Fruit fly (Drosophila melanogaster) whole organism, embryonic: ENCODE results near the gene CG15040.

Experiments
- B-H2 ChIP-seq: fragments of 200-800 bp; sonication (Bioruptor generic); optimal IDR thresholded peaks from 2 replicates; lab custom pipeline; 2018; ENCODE audit warnings: missing biosample characterization, mild to moderate bottlenecking, missing genetic modification characterization
- Blimp-1 ChIP-seq: fragments of 200-800 bp; sonication (Bioruptor generic); optimal IDR thresholded peaks from 3 replicates; lab custom pipeline; 2018; ENCODE audit warnings: missing biosample characterization, missing genetic modification characterization, mild to moderate bottlenecking, moderate library complexity, missing genetic modification reagents
- CG10209 ChIP-seq: fragments of 200-800 bp; sonication (Bioruptor generic); optimal IDR thresholded peaks from 3 replicates; lab custom pipeline; 2017; ENCODE audit warnings: missing biosample characterization, mild to moderate bottlenecking, missing genetic modification characterization, missing genetic modification reagents
- CG10979 ChIP-seq: fragments of 200-800 bp; sonication (Bioruptor generic); optimal IDR thresholded peaks from 2 replicates; lab custom pipeline; 2018; ENCODE audit warnings: missing biosample characterization, mild to moderate bottlenecking, missing genetic modification characterization, moderate library complexity
- CG11247 ChIP-seq: fragments of 200-800 bp; sonication (Bioruptor generic); IDR thresholded peaks from 2 replicates; pipeline ENCODE4 v1.3.6; 2022; ENCODE audit warnings: missing biosample characterization, missing genetic modification characterization
- CG11504 ChIP-seq: fragments of 200-800 bp; sonication (Bioruptor generic); optimal IDR thresholded peaks from 3 replicates; lab custom pipeline; 2019; ENCODE audit warnings: missing biosample characterization, mild to moderate bottlenecking, missing genetic modification characterization, moderate library complexity
- CG12104 ChIP-seq: fragments of 200-800 bp; sonication (Bioruptor generic); optimal IDR thresholded peaks from 3 replicates; lab custom pipeline; 2016; ENCODE audit warnings: missing biosample characterization, missing genetic modification characterization
- CG12155 ChIP-seq: fragments of 200-800 bp; sonication (Bioruptor generic); optimal IDR thresholded peaks from 3 replicates; lab custom pipeline; 2016; ENCODE audit warnings: missing biosample characterization, missing genetic modification characterization
- CG13775 ChIP-seq: fragments of 200-800 bp; sonication (Bioruptor generic); optimal IDR thresholded peaks from 3 replicates; lab custom pipeline; 2017; ENCODE audit warnings: missing biosample characterization, mild to moderate bottlenecking, missing genetic modification characterization
- CG15696 ChIP-seq: fragments of 200-800 bp; sonication (Bioruptor generic); optimal IDR thresholded peaks from 2 replicates; lab custom pipeline; 2019; ENCODE audit warnings: missing biosample characterization, mild to moderate bottlenecking, missing genetic modification characterization, moderate library complexity
- CG2199 ChIP-seq: fragments of 200-800 bp; sonication (Bioruptor generic); IDR thresholded peaks from 3 replicates; pipeline ENCODE4 v1.3.6; 2022; ENCODE audit warnings: missing biosample characterization, missing genetic modification characterization
- CG2678 ChIP-seq: fragments of 200-800 bp; sonication (Bioruptor generic); optimal IDR thresholded peaks from 3 replicates; lab custom pipeline; 2019; ENCODE audit warnings: missing biosample characterization, mild to moderate bottlenecking, missing genetic modification characterization, moderate library complexity
- CG34376 ChIP-seq: fragments of 200-800 bp; sonication (Bioruptor generic); optimal IDR thresholded peaks from 2 replicates; lab custom pipeline; 2018; ENCODE audit warnings: missing biosample characterization, mild to moderate bottlenecking, missing genetic modification characterization
- CG4360 ChIP-seq: fragments of 200-800 bp; sonication (Bioruptor generic); IDR thresholded peaks from 2 replicates; pipeline ENCODE4 v1.3.6; 2022; ENCODE audit warnings: missing biosample characterization, missing genetic modification characterization
- CG4617 ChIP-seq: fragments of 200-800 bp; sonication (Bioruptor generic); optimal IDR thresholded peaks from 3 replicates; lab custom pipeline; 2016; ENCODE audit warnings: missing biosample characterization, missing genetic modification characterization, borderline replicate concordance
- CG4854 ChIP-seq: fragments of 200-800 bp; sonication (Bioruptor generic); optimal IDR thresholded peaks from 2 replicates; lab custom pipeline; 2016; ENCODE audit warnings: missing biosample characterization, missing genetic modification characterization, inconsistent platforms
- CG5245 ChIP-seq: fragments of 200-800 bp; sonication (Bioruptor generic); optimal IDR thresholded peaks from 3 replicates; lab custom pipeline; 2016; ENCODE audit warnings: missing biosample characterization, missing genetic modification characterization
- CG6175 ChIP-seq: fragments of 200-800 bp; sonication (Bioruptor generic); IDR thresholded peaks from 3 replicates; pipeline ENCODE4 v1.3.6; 2022; ENCODE audit warnings: missing biosample characterization, missing genetic modification characterization
- CG6254 ChIP-seq: fragments of 200-800 bp; sonication (Bioruptor generic); optimal IDR thresholded peaks from 3 replicates; lab custom pipeline; 2017; ENCODE audit warnings: mild to moderate bottlenecking, missing biosample characterization, missing genetic modification reagents, missing genetic modification characterization
- CG7786 ChIP-seq: fragments of 200-800 bp; sonication (Bioruptor generic); optimal IDR thresholded peaks from 2 replicates; lab custom pipeline; 2016; ENCODE audit warnings: missing biosample characterization, missing genetic modification characterization
- CG7928 ChIP-seq: fragments of 200-800 bp; sonication (Bioruptor generic); optimal IDR thresholded peaks from 2 replicates; lab custom pipeline; 2017; ENCODE audit warnings: missing biosample characterization, mild to moderate bottlenecking, missing genetic modification characterization
- CG8388 ChIP-seq: fragments of 200-800 bp; sonication (Bioruptor generic); optimal IDR thresholded peaks from 2 replicates; lab custom pipeline; 2019; ENCODE audit warnings: missing biosample characterization, mild to moderate bottlenecking, missing genetic modification characterization, moderate library complexity
- Drgx ChIP-seq: fragments of 200-800 bp; sonication (Bioruptor generic); IDR thresholded peaks from 2 replicates; pipeline ENCODE4 v1.3.6; 2022; ENCODE audit warnings: missing biosample characterization, missing genetic modification characterization
- Eip74EF ChIP-seq, 2 experiments: fragments of 200-800 bp in 1 of 2; fragments of >200 bp in 1 of 2; sonication (Bioruptor generic) in 1 of 2; optimal IDR thresholded peaks; 2 replicates each; lab custom pipeline; 2017 to 2019; ENCODE audit warnings: missing biosample characterization in 2 of 2, missing genetic modification characterization in 2 of 2, mild to moderate bottlenecking in 1 of 2, moderate library complexity in 1 of 2
- Fer2 ChIP-seq: fragments of 200-800 bp; sonication (Bioruptor generic); optimal IDR thresholded peaks from 2 replicates; lab custom pipeline; 2018; ENCODE audit warnings: missing biosample characterization, mild to moderate bottlenecking, missing genetic modification characterization, moderate library complexity
- GATAe ChIP-seq: fragments of 200-800 bp; sonication (Bioruptor generic); conservative IDR thresholded peaks from 2 replicates; pipeline ENCODE4 v1.3.6; 2022; ENCODE audit warnings: missing biosample characterization, missing genetic modification characterization
- Max ChIP-seq: fragments of 200-800 bp; sonication (Bioruptor generic); optimal IDR thresholded peaks from 2 replicates; lab custom pipeline; 2016; ENCODE audit warnings: missing biosample characterization, mild to moderate bottlenecking, missing genetic modification characterization
- Meics ChIP-seq: fragments of 200-800 bp; sonication (Bioruptor generic); optimal IDR thresholded peaks from 2 replicates; lab custom pipeline; 2017; ENCODE audit warnings: missing biosample characterization, mild to moderate bottlenecking, missing genetic modification characterization
- NK7.1 ChIP-seq: fragments of 200-800 bp; sonication (Bioruptor generic); optimal IDR thresholded peaks from 3 replicates; lab custom pipeline; 2016; ENCODE audit warnings: missing biosample characterization, missing genetic modification characterization
- Optix ChIP-seq: fragments of 200-800 bp; sonication (Bioruptor generic); IDR thresholded peaks from 3 replicates; pipeline ENCODE4 v1.3.6; 2022; ENCODE audit warnings: missing biosample characterization, missing genetic modification characterization
- Pdp1 ChIP-seq, 2 experiments: fragments of 200-800 bp; sonication (Bioruptor generic); optimal IDR thresholded peaks; 3 replicates each; lab custom pipeline; 2016; ENCODE audit warnings: missing biosample characterization in 2 of 2, missing genetic modification characterization in 2 of 2, mild to moderate bottlenecking in 1 of 2, moderate library complexity in 1 of 2
- Spps ChIP-seq: fragments of 200-800 bp; sonication (Bioruptor generic); optimal IDR thresholded peaks from 2 replicates; lab custom pipeline; 2018; ENCODE audit warnings: missing biosample characterization, mild to moderate bottlenecking, missing genetic modification characterization
- YL-1 ChIP-seq: fragments of 200-800 bp; sonication (Bioruptor generic); optimal IDR thresholded peaks from 3 replicates; lab custom pipeline; 2017; ENCODE audit warnings: missing biosample characterization, mild to moderate bottlenecking, missing genetic modification characterization
- ci ChIP-seq: fragments of 200-800 bp; sonication (Bioruptor generic); IDR thresholded peaks from 3 replicates; pipeline ENCODE4 v1.3.6; 2022; ENCODE audit warnings: missing biosample characterization, missing genetic modification characterization
- dm ChIP-seq: fragments of 200-800 bp; sonication (Bioruptor generic); optimal IDR thresholded peaks from 3 replicates; lab custom pipeline; 2016; ENCODE audit warnings: missing biosample characterization, missing genetic modification characterization
- dpn ChIP-seq, 2 experiments: fragments of 200-800 bp; sonication (Bioruptor generic); optimal IDR thresholded peaks; 3 replicates each; lab custom pipeline; 2016; ENCODE audit warnings: missing biosample characterization in 2 of 2, missing genetic modification characterization in 2 of 2
- gem ChIP-seq: fragments of 200-800 bp; sonication (Bioruptor generic); optimal IDR thresholded peaks from 2 replicates; lab custom pipeline; 2019; ENCODE audit warnings: missing biosample characterization, mild to moderate bottlenecking, missing genetic modification characterization, moderate library complexity
- hbn ChIP-seq: fragments of 200-800 bp; sonication (Bioruptor generic); IDR thresholded peaks from 2 replicates; pipeline ENCODE4 v1.3.6; 2022; ENCODE audit warnings: missing biosample characterization, missing genetic modification characterization; ENCODE audit not compliant: partially characterized antibody
- jing ChIP-seq: fragments of 200-800 bp; sonication (Bioruptor generic); optimal IDR thresholded peaks from 2 replicates; lab custom pipeline; 2018; ENCODE audit warnings: missing biosample characterization, mild to moderate bottlenecking, missing genetic modification characterization
- lmd ChIP-seq: fragments of 200-800 bp; sonication (Bioruptor generic); IDR thresholded peaks from 2 replicates; pipeline ENCODE4 v1.3.6; 2022; ENCODE audit warnings: missing biosample characterization, missing genetic modification characterization
- mld ChIP-seq: fragments of 200-800 bp; sonication (Bioruptor generic); IDR thresholded peaks from 3 replicates; pipeline ENCODE4 v1.3.6; 2022; ENCODE audit warnings: missing biosample characterization, missing genetic modification characterization; ENCODE audit not compliant: partially characterized antibody
- oc ChIP-seq: fragments of 200-800 bp; sonication (Bioruptor generic); optimal IDR thresholded peaks from 2 replicates; lab custom pipeline; 2018; ENCODE audit warnings: missing biosample characterization, mild to moderate bottlenecking, missing genetic modification characterization, moderate library complexity
- odd ChIP-seq: fragments of 200-800 bp; sonication (Bioruptor generic); optimal IDR thresholded peaks from 2 replicates; lab custom pipeline; 2017; ENCODE audit warnings: missing biosample characterization, mild to moderate bottlenecking, missing genetic modification characterization
- onecut ChIP-seq: fragments of 200-800 bp; sonication (Bioruptor generic); IDR thresholded peaks from 2 replicates; pipeline ENCODE4 v1.3.6; 2022; ENCODE audit warnings: missing biosample characterization, missing genetic modification characterization
- pb ChIP-seq: fragments of 200-800 bp; sonication (Bioruptor generic); optimal IDR thresholded peaks from 3 replicates; lab custom pipeline; 2016; ENCODE audit warnings: missing biosample characterization, missing genetic modification characterization
- phol ChIP-seq: fragments of 200-800 bp; sonication (Bioruptor generic); optimal IDR thresholded peaks from 3 replicates; lab custom pipeline; 2018; ENCODE audit warnings: missing biosample characterization, mild to moderate bottlenecking, missing genetic modification characterization, moderate library complexity
- twi ChIP-seq: fragments of 200-800 bp; optimal IDR thresholded peaks from 2 replicates; lab custom pipeline; 2019; ENCODE audit warnings: missing biosample characterization, mild to moderate bottlenecking, missing genetic modification characterization, moderate library complexity
- zfh1 ChIP-seq: fragments of 200-800 bp; sonication (Bioruptor generic); IDR thresholded peaks from 3 replicates; pipeline ENCODE4 v1.3.6; 2022; ENCODE audit warnings: missing biosample characterization, missing genetic modification characterization

The CG15040 gene

DNA sequence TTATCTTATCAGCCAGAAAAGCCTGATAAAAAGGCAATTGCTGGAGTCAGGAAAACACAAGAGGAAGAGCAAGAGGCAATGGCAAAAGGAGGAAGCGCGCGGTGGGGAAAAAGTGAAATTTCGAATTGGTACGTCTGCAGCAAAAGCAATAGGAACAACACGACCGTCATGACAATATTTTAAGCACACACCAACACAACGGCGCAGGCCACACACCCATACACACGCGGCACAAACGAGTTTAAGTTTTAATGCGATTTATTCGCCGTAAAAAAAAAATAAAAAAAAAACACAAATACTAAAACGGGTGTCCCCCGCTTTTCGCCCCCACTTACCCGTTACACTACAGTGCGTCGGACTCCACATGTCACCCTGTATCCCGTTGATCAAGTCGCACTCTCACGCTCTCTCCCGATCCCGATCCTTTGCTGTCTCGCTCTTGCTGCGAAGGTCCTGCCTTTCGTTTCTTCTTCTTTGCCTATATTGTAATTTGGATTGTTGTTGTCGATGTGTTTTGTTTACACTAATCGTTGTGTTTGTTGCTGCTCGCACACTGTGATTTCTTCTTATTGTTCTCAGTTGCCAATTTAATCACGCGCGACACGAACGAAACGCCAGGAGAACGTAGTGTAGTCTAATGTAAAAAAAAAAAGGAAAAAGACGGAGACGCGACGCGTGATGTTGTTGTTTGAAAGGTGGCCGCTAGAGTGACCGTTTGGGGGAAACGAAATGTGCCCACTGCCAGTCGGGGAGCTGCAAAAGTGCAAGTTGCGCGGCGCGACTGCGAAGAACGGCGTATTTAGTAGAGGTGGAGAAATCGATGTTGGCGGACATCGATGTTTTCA is 29.7 kb upstream of the CG15040 start, which contains the start of gene Rip11:
TSS of gene Rip11 (minus strand) at position 794 of the 845 bp plus-strand sequence.
- TF ChIP-seq CG12104 (GFP tag; lab: Kevin White, UChicago): peak; percentile 15
- TF ChIP-seq Blimp-1 (GFP tag; lab: Kevin White, UChicago): peak; percentile 52
- TF ChIP-seq zfh1 (GFP tag; lab: Robert Waterston, UW): peak; percentile 43; the same call in 1 of the 3 replicates
- TF ChIP-seq dm: peak; percentile 18
- TF ChIP-seq CG10209 (GFP tag; lab: Kevin White, UChicago): peak; percentile 2
- peak; percentile 20 for TF ChIP-seq Meics (GFP tag; lab: Kevin White, UChicago)
- no peak for TF ChIP-seq CG12155
- TF ChIP-seq mld (GFP tag; lab: Robert Waterston, UW): no peak
- TF ChIP-seq hbn (GFP tag; lab: Robert Waterston, UW): 0 out of 2 replicates have a peak, but pooled peaks have one; percentile 12
- no peak for TF ChIP-seq Max (GFP tag; lab: Kevin White, UChicago)
- TF ChIP-seq CG6175: no peak; the same call in 2 of the 3 replicates
- peak; percentile 5 for TF ChIP-seq CG15696
- TF ChIP-seq dpn (GFP tag; optimal IDR thresholded peaks at IDR 0.05; lab: Kevin White, UChicago): peak in 1 of 2 experiments; percentile 28
- TF ChIP-seq CG4854: no peak
- no peak for TF ChIP-seq CG2199 (GFP tag; lab: Robert Waterston, UW)
- peak; percentile 78 for TF ChIP-seq Drgx (GFP tag; lab: Robert Waterston, UW)
- TF ChIP-seq CG5245 (GFP tag; lab: Kevin White, UChicago): peak; percentile 44
- no peak for TF ChIP-seq twi (tag; lab: Kevin White, UChicago)
- peak; percentile 85 for TF ChIP-seq CG4360 (GFP tag; lab: Robert Waterston, UW)
- TF ChIP-seq Spps: no peak
- TF ChIP-seq B-H2 (GFP tag; lab: Kevin White, UChicago): no peak
- TF ChIP-seq NK7.1: peak; percentile 51
- peak; percentile 18 for TF ChIP-seq CG8388 (GFP tag; lab: Kevin White, UChicago)
- TF ChIP-seq ci (GFP tag; lab: Robert Waterston, UW): peak; percentile 48
- TF ChIP-seq Pdp1 (GFP tag; optimal IDR thresholded peaks at IDR 0.05; lab: Kevin White, UChicago): peak in 1 of 2 experiments; percentile 37
- TF ChIP-seq onecut (GFP tag; lab: Robert Waterston, UW): peak; percentile 48
- TF ChIP-seq oc (tag; lab: Kevin White, UChicago): peak; percentile 54
- peak; percentile 10 for TF ChIP-seq YL-1 (GFP tag; lab: Kevin White, UChicago)
- TF ChIP-seq CG7786: peak; percentile 27
- TF ChIP-seq gem (tag; lab: Kevin White, UChicago): no peak
- peak; percentile 12 for TF ChIP-seq CG11504 (tag; lab: Kevin White, UChicago)
- peak in 1 of 2 experiments; percentile 2 for TF ChIP-seq Eip74EF (GFP tag; optimal IDR thresholded peaks at IDR 0.05; lab: Kevin White, UChicago)
- TF ChIP-seq odd: peak; percentile 4
- peak; percentile 16 for TF ChIP-seq CG34376 (GFP tag; lab: Kevin White, UChicago)
- no peak; the same call in 1 of the 2 replicates for TF ChIP-seq lmd (GFP tag; lab: Robert Waterston, UW)
- no peak for TF ChIP-seq CG7928 (GFP tag; lab: Kevin White, UChicago)
- peak; percentile 24 for TF ChIP-seq pb
- no peak for TF ChIP-seq Fer2 (tag; lab: Kevin White, UChicago)
- TF ChIP-seq CG6254: peak; percentile 99
- TF ChIP-seq CG13775 (GFP tag; lab: Kevin White, UChicago): no peak
- peak; percentile 13 for TF ChIP-seq CG2678 (tag; lab: Kevin White, UChicago)
- peak; percentile 74; the same call in 1 of the 2 replicates for TF ChIP-seq GATAe (GFP tag; lab: Robert Waterston, UW)
- no peak for TF ChIP-seq CG10979 (tag; lab: Kevin White, UChicago)
- TF ChIP-seq phol: peak; percentile 19
- TF ChIP-seq CG4617: peak; percentile 14
- no peak for TF ChIP-seq Optix (GFP tag; lab: Robert Waterston, UW)
- TF ChIP-seq CG11247 (GFP tag; lab: Robert Waterston, UW): no peak
- no peak for TF ChIP-seq jing (GFP tag; lab: Kevin White, UChicago)
